Worm (Caenorhabditis elegans) whole organism, L4 larva: ENCODE data around the gene nos-2.
"Not testable (repeated sequence)": the region's sequence is repeated elsewhere in the genome, so short reads cannot be mapped to it uniquely, and the experiment has no call there.

Source experiments
- F26F4.8 ChIP-seq: fragments of 200-800 bp; sonication (Bioruptor generic); conservative IDR thresholded peaks from 2 replicates; pipeline ENCODE4 v1.3.6; 2022; ENCODE audit warnings: missing genetic modification characterization, missing compliant biosample characterization
- F37D6.2 ChIP-seq: sonication (generic microtip); optimal IDR thresholded peaks from 2 replicates; lab custom pipeline; 2016; ENCODE audit warnings: mild to moderate bottlenecking, missing genetic modification characterization, missing compliant biosample characterization
- Y105C5A.15 ChIP-seq: fragments of 200-800 bp; sonication (Bioruptor generic); IDR thresholded peaks from 2 replicates; pipeline ENCODE4 v1.3.6; 2022; ENCODE audit warnings: missing genetic modification characterization, missing compliant biosample characterization
- Y48G9A.11 ChIP-seq: fragments of 200-800 bp; sonication (Bioruptor generic); IDR thresholded peaks from 2 replicates; pipeline ENCODE4 v1.3.6; 2022; ENCODE audit warnings: missing genetic modification reagents, missing genetic modification characterization, missing compliant biosample characterization
- ZK546.5 ChIP-seq, 2 experiments: sonication (generic microtip); optimal IDR thresholded peaks; 2 replicates each; lab custom pipeline; 2017; ENCODE audit warnings: missing biosample characterization in 2 of 2, missing genetic modification characterization in 2 of 2
- ama-1 ChIP-seq: fragments of 150-350 bp; optimal IDR thresholded peaks from 2 replicates; lab custom pipeline; 2014; ENCODE audit warnings: inconsistent platforms, mixed read lengths
- arid-1 ChIP-seq: fragments of 200-800 bp; sonication (Bioruptor generic); conservative IDR thresholded peaks from 2 replicates; pipeline ENCODE4 v1.3.6; 2022; ENCODE audit warnings: missing genetic modification reagents, missing genetic modification characterization, missing compliant biosample characterization
- ceh-20 ChIP-seq: fragments of 200-800 bp; sonication (Bioruptor generic); IDR thresholded peaks from 2 replicates; pipeline ENCODE4 v1.3.6; 2022; ENCODE audit warnings: missing genetic modification reagents, missing genetic modification characterization, missing compliant biosample characterization
- daf-16 ChIP-seq, 3 experiments: sonication (generic microtip); optimal IDR thresholded peaks; 2 replicates each; lab custom pipeline; 2016 to 2017; ENCODE audit warnings: missing genetic modification characterization in 3 of 3, missing genetic modification reagents in 3 of 3, mild to moderate bottlenecking in 2 of 3, missing compliant biosample characterization in 2 of 3, missing biosample characterization in 1 of 3, moderate library complexity in 1 of 3
- daf-19 ChIP-seq: fragments of 200-800 bp; sonication (Bioruptor generic); conservative IDR thresholded peaks from 2 replicates; pipeline ENCODE4 v1.3.6; 2022; ENCODE audit warnings: missing genetic modification characterization, missing compliant biosample characterization
- duxl-1 ChIP-seq: sonication (generic microtip); optimal IDR thresholded peaks from 2 replicates; lab custom pipeline; 2016; ENCODE audit warnings: mild to moderate bottlenecking, missing genetic modification characterization, moderate library complexity, missing compliant biosample characterization; ENCODE audit not compliant: poor library complexity
- dve-1 ChIP-seq: sonication (generic microtip); optimal IDR thresholded peaks from 2 replicates; lab custom pipeline; 2017; ENCODE audit warnings: antibody characterized with exemption, mild to moderate bottlenecking, missing genetic modification characterization, missing compliant biosample characterization; ENCODE audit not compliant: insufficient read depth
- egl-43 ChIP-seq: fragments of 200-800 bp; sonication (Bioruptor generic); IDR thresholded peaks from 2 replicates; pipeline ENCODE4 v1.3.6; 2022; ENCODE audit warnings: missing genetic modification reagents, missing genetic modification characterization, missing compliant biosample characterization
- fos-1 ChIP-seq: fragments of 150-350 bp; optimal IDR thresholded peaks from 2 replicates; lab custom pipeline; 2014; ENCODE audit warnings: missing biosample characterization, missing genetic modification characterization
- hlh-30 ChIP-seq: sonication (generic microtip); optimal IDR thresholded peaks from 2 replicates; lab custom pipeline; 2017; ENCODE audit warnings: antibody characterized with exemption, mild to moderate bottlenecking, missing genetic modification characterization, missing compliant biosample characterization; ENCODE audit not compliant: insufficient read depth
- jun-1 ChIP-seq: fragments of 150-350 bp; optimal IDR thresholded peaks from 2 replicates; lab custom pipeline; 2014; ENCODE audit warnings: missing biosample characterization, missing genetic modification reagents, missing genetic modification characterization
- lin-38 ChIP-seq: fragments of 200-800 bp; sonication (Bioruptor generic); IDR thresholded peaks from 2 replicates; pipeline ENCODE4 v1.3.6; 2022; ENCODE audit warnings: missing genetic modification reagents, missing genetic modification characterization, missing compliant biosample characterization
- lin-39 ChIP-seq: fragments of 150-350 bp; optimal IDR thresholded peaks from 2 replicates; lab custom pipeline; 2014; ENCODE audit warnings: missing biosample characterization, missing genetic modification reagents, missing genetic modification characterization
- mdl-1 ChIP-seq, 2 experiments: fragments of 150-350 bp in 1 of 2; sonication (generic microtip) in 1 of 2; optimal IDR thresholded peaks; 2 replicates each; lab custom pipeline; 2014 to 2017; ENCODE audit warnings: missing biosample characterization in 2 of 2, missing genetic modification characterization in 2 of 2
- mxl-2 ChIP-seq: fragments of 200-800 bp; sonication (Bioruptor generic); conservative IDR thresholded peaks from 2 replicates; pipeline ENCODE4 v1.3.6; 2022; ENCODE audit warnings: missing genetic modification reagents, missing genetic modification characterization, missing compliant biosample characterization
- nhr-102 ChIP-seq: sonication (generic microtip); optimal IDR thresholded peaks from 2 replicates; lab custom pipeline; 2016; ENCODE audit warnings: mild to moderate bottlenecking, missing genetic modification characterization, moderate library complexity, missing compliant biosample characterization
- nhr-11 ChIP-seq: fragments of 150-350 bp; optimal IDR thresholded peaks from 2 replicates; lab custom pipeline; 2014; ENCODE audit warnings: missing biosample characterization, missing genetic modification characterization
- nhr-111 ChIP-seq: fragments of 200-800 bp; sonication (Bioruptor generic); optimal IDR thresholded peaks from 2 replicates; lab custom pipeline; 2018; ENCODE audit warnings: mild to moderate bottlenecking, missing genetic modification characterization, missing compliant biosample characterization
- nhr-25 ChIP-seq: sonication (generic microtip); optimal IDR thresholded peaks from 2 replicates; lab custom pipeline; 2017; ENCODE audit warnings: missing genetic modification characterization, mild to moderate bottlenecking, missing compliant biosample characterization, antibody characterized with exemption, moderate library complexity, borderline replicate concordance; ENCODE audit not compliant: insufficient read depth
- nhr-77 ChIP-seq: fragments of 150-350 bp; optimal IDR thresholded peaks from 2 replicates; lab custom pipeline; 2014; ENCODE audit warnings: missing biosample characterization, missing genetic modification characterization
- saeg-2 ChIP-seq: fragments of 200-800 bp; sonication (Bioruptor generic); IDR thresholded peaks from 2 replicates; pipeline ENCODE4 v1.3.6; 2022; ENCODE audit warnings: missing genetic modification reagents, missing genetic modification characterization, missing compliant biosample characterization
- unc-62 ChIP-seq, 3 experiments: fragments of 150-350 bp in 1 of 3; sonication (generic microtip); optimal IDR thresholded peaks in 2 of 3; peaks in 1 of 3; 1 replicate in 1 of 3; 2 replicates in 2 of 3; lab custom pipeline; 2014 to 2017; ENCODE audit warnings: missing biosample characterization in 3 of 3, missing genetic modification characterization in 3 of 3, missing genetic modification reagents in 3 of 3, missing genotype in 1 of 3
- zfp-3 ChIP-seq: fragments of 200-800 bp; sonication (Bioruptor generic); conservative IDR thresholded peaks from 2 replicates; pipeline ENCODE4 v1.3.6; 2022; ENCODE audit warnings: missing genetic modification reagents, missing genetic modification characterization, missing compliant biosample characterization
- zip-11 ChIP-seq: fragments of 200-800 bp; sonication (Bioruptor generic); IDR thresholded peaks from 2 replicates; pipeline ENCODE4 v1.3.6; 2022; ENCODE audit warnings: missing genetic modification characterization, missing compliant biosample characterization

The nos-2 gene

ce11 chrII:7075564-7076228 lies 10.3 kb downstream of the nos-2 start, which contains the start of gene T02G5.7:
TSS of gene T02G5.7 (plus strand) at chrII:7075614.
- TF ChIP-seq nhr-77 = no peak
- TF ChIP-seq F37D6.2 (tag; lab: Kevin White, UChicago) = no peak
- TF ChIP-seq daf-16 (GFP tag; optimal IDR thresholded peaks at IDR 0.05; lab: Kevin White, UChicago) = peak in 1 of 2 experiments; percentile 39
- TF ChIP-seq daf-16 (tag; optimal IDR thresholded peaks at IDR 0.05; lab: Kevin White, UChicago) = no peak
- TF ChIP-seq zfp-3 (GFP tag; lab: Robert Waterston, UW) = 0 out of 2 replicates have a peak, but pooled peaks have one; percentile 22
- TF ChIP-seq jun-1 = no peak
- TF ChIP-seq F26F4.8 (GFP tag; lab: Robert Waterston, UW) = no peak
- no peak for TF ChIP-seq Y105C5A.15 (GFP tag; lab: Robert Waterston, UW)
- peak; percentile 40 for TF ChIP-seq lin-38 (GFP tag; lab: Robert Waterston, UW)
- TF ChIP-seq duxl-1 = no peak
- 0 out of 2 replicates have a peak, but pooled peaks have one; percentile 24 for TF ChIP-seq Y48G9A.11
- no peak for TF ChIP-seq dve-1 (tag; lab: Kevin White, UChicago)
- TF ChIP-seq nhr-25 (tag; lab: Kevin White, UChicago) = no peak
- no peak for TF ChIP-seq fos-1 (tag; lab: Kevin White, UChicago)
- 0 out of 2 replicates have a peak, but pooled peaks have one; percentile 53 for TF ChIP-seq daf-19 (GFP tag; lab: Robert Waterston, UW)
- no peak for TF ChIP-seq ama-1 (lab: Kevin White, UChicago)
- 0 out of 2 replicates have a peak, but pooled peaks have one; percentile 48 for TF ChIP-seq saeg-2 (GFP tag; lab: Robert Waterston, UW)
- TF ChIP-seq arid-1 (GFP tag; lab: Robert Waterston, UW) = no peak

ce11 chrII:7084021-7084420 lies 18.6 kb downstream of the nos-2 start, which contains the start of the genes T02G5.14 and T02G5.15:
TSS of gene T02G5.14 (plus strand) at chrII:7084321.
TSS of gene T02G5.15 (plus strand) at chrII:7084321.
- peak in 1 of 2 experiments; percentile 21 for TF ChIP-seq daf-16 (GFP tag; optimal IDR thresholded peaks at IDR 0.05; lab: Kevin White, UChicago)
- not testable (repeated sequence) for TF ChIP-seq daf-16 (tag; optimal IDR thresholded peaks at IDR 0.05; lab: Kevin White, UChicago)
- TF ChIP-seq, all 104 proteins: peak for 1; not testable (repeated sequence) for 103

- TF ChIP-seq unc-62 (GFP tag; optimal IDR thresholded peaks at IDR 0.05 in 1 of 2; lab: Kevin White, UChicago) = peak in 1 of 2 experiments; percentile 67
- TF ChIP-seq unc-62 (tag; optimal IDR thresholded peaks at IDR 0.05; lab: Kevin White, UChicago) = not testable (repeated sequence)
- TF ChIP-seq, all 104 proteins: peak for 1; not testable (repeated sequence) for 103
Measured at ce11 chrII:7088283-7088682, 22.9 kb downstream of the nos-2 start.

- peak; percentile 37 for TF ChIP-seq hlh-30
- no peak for TF ChIP-seq nhr-102
Measured at ce11 chrII:7090085-7090484, 24.7 kb downstream of the nos-2 start.

ce11 chrII:7090852-7091251 lies 25.4 kb downstream of the nos-2 start:
- TF ChIP-seq lin-39 (tag; lab: Kevin White, UChicago) = no peak
- TF ChIP-seq mdl-1 (tag; optimal IDR thresholded peaks at IDR 0.05; lab: Kevin White, UChicago) = no peak
- TF ChIP-seq jun-1 = no peak
- TF ChIP-seq nhr-11 (tag; lab: Kevin White, UChicago) = no peak
- no peak for TF ChIP-seq arid-1 (GFP tag; lab: Robert Waterston, UW)
- no peak for TF ChIP-seq mxl-2
- TF ChIP-seq nhr-111 (GFP tag; lab: Kevin White, UChicago) = no peak
- TF ChIP-seq ceh-20 (GFP tag; lab: Robert Waterston, UW) = no peak
- TF ChIP-seq zip-11 (GFP tag; lab: Robert Waterston, UW) = no peak
- TF ChIP-seq egl-43 (GFP tag; lab: Robert Waterston, UW) = no peak
- no peak for TF ChIP-seq F26F4.8 (GFP tag; lab: Robert Waterston, UW)
- TF ChIP-seq fos-1 (tag; lab: Kevin White, UChicago) = no peak
- TF ChIP-seq ZK546.5 (tag; optimal IDR thresholded peaks at IDR 0.05; lab: Kevin White, UChicago) = no peak
- TF ChIP-seq duxl-1 = no peak
